Fruit fly (Drosophila melanogaster) whole organism, prepupa: Measurements from ENCODE around the gene cad.

Experiments used
- CG10631 ChIP-seq: fragments of 200-800 bp; sonication (Bioruptor generic); optimal IDR thresholded peaks from 2 replicates; lab custom pipeline; 2016; ENCODE audit warnings: missing biosample characterization, missing genetic modification characterization
- CG15336 ChIP-seq: fragments of 200-800 bp; sonication (Bioruptor generic); IDR thresholded peaks from 2 replicates; pipeline ENCODE4 v1.3.6; 2022; ENCODE audit warnings: missing biosample characterization, missing genetic modification characterization
- CG6792 ChIP-seq: fragments of 200-800 bp; sonication (Bioruptor generic); optimal IDR thresholded peaks from 3 replicates; lab custom pipeline; 2016; ENCODE audit warnings: missing biosample characterization, missing genetic modification characterization
- CG9139 ChIP-seq: fragments of 200-800 bp; sonication (Bioruptor generic); optimal IDR thresholded peaks from 3 replicates; lab custom pipeline; 2017; ENCODE audit warnings: missing biosample characterization, mild to moderate bottlenecking, missing genetic modification characterization
- Hr39 ChIP-seq: fragments of 200-800 bp; sonication (Bioruptor generic); optimal IDR thresholded peaks from 2 replicates; lab custom pipeline; 2016; ENCODE audit warnings: missing biosample characterization, missing genetic modification characterization
- Hr4 ChIP-seq: fragments of 200-800 bp; sonication (Bioruptor generic); optimal IDR thresholded peaks from 3 replicates; lab custom pipeline; 2016; ENCODE audit warnings: missing biosample characterization, missing genetic modification characterization
- fd85E ChIP-seq: fragments of 200-800 bp; sonication (Bioruptor generic); optimal IDR thresholded peaks from 3 replicates; lab custom pipeline; 2016; ENCODE audit warnings: missing biosample characterization, missing genetic modification characterization
- pdm3 ChIP-seq: fragments of 200-800 bp; sonication (Bioruptor generic); optimal IDR thresholded peaks from 3 replicates; lab custom pipeline; 2016; ENCODE audit warnings: missing biosample characterization, missing genetic modification characterization
- ss ChIP-seq, 2 experiments: fragments of 200-800 bp; sonication (Bioruptor generic); optimal IDR thresholded peaks; 2 replicates in 1 of 2; 3 replicates in 1 of 2; lab custom pipeline; 2017 to 2018; ENCODE audit warnings: mild to moderate bottlenecking in 2 of 2, missing biosample characterization in 2 of 2, missing genetic modification characterization in 2 of 2, moderate library complexity in 1 of 2

dm6 chr2L:20817170-20817569 lies 46.6 kb downstream of the cad start, which contains the start of gene CheB38b:
- TF ChIP-seq Hr39 (no peak), Hr4 (GFP tag; lab: Kevin White, UChicago) (no peak), CG10631 (GFP tag; lab: Kevin White, UChicago) (no peak), CG15336 (no peak), CG9139 (GFP tag; lab: Kevin White, UChicago) (no peak), CG6792 (GFP tag; lab: Kevin White, UChicago) (no peak), pdm3 (no peak), fd85E (GFP tag; lab: Kevin White, UChicago) (no peak), ss (GFP tag; optimal IDR thresholded peaks at IDR 0.05; lab: Kevin White, UChicago) (no peak)
